Worm (Caenorhabditis elegans) whole organism, mixed stage, embryonic: ENCODE results near the gene R08C7.12.

Source experiments
- ces-1 ChIP-seq: fragments of 150-350 bp; optimal IDR thresholded peaks from 2 replicates; lab custom pipeline; 2014; ENCODE audit warnings: missing biosample characterization, missing genetic modification reagents, missing genetic modification characterization
- cnd-1 ChIP-seq: fragments of 200-800 bp; sonication (Bioruptor generic); optimal IDR thresholded peaks from 2 replicates; lab custom pipeline; 2018; ENCODE audit warnings: mild to moderate bottlenecking, missing genetic modification characterization, missing compliant biosample characterization
- elt-3 ChIP-seq: fragments of 150-350 bp; optimal IDR thresholded peaks from 2 replicates; lab custom pipeline; 2014; ENCODE audit warnings: missing biosample characterization, missing genetic modification characterization
- ham-2 ChIP-seq: fragments of 200-800 bp; sonication (Bioruptor generic); optimal IDR thresholded peaks from 2 replicates; lab custom pipeline; 2018; ENCODE audit warnings: mild to moderate bottlenecking, missing genetic modification characterization, missing compliant biosample characterization
- nhr-12 ChIP-seq: fragments of 150-350 bp; optimal IDR thresholded peaks from 2 replicates; lab custom pipeline; 2014; ENCODE audit warnings: missing biosample characterization, missing genetic modification characterization
- nhr-2 ChIP-seq: fragments of 150-350 bp; optimal IDR thresholded peaks from 2 replicates; lab custom pipeline; 2014; ENCODE audit warnings: missing biosample characterization, missing genetic modification characterization
- pha-4 ChIP-seq: fragments of 150-350 bp; optimal IDR thresholded peaks from 2 replicates; lab custom pipeline; 2018; ENCODE audit warnings: missing biosample characterization, missing genetic modification reagents, missing genetic modification characterization

ce11 chrIV:4437825-4438224 is 11.7 kb upstream of the R08C7.12 start:
- TF ChIP-seq ces-1 (GFP tag; lab: Kevin White, UChicago), result no peak
- TF ChIP-seq elt-3 (tag; lab: Kevin White, UChicago), result no peak
- no peak for TF ChIP-seq pha-4
- no peak for TF ChIP-seq cnd-1 (tag; lab: Kevin White, UChicago)
- no peak for TF ChIP-seq nhr-2 (tag; lab: Kevin White, UChicago)
- TF ChIP-seq ham-2 (GFP tag; lab: Kevin White, UChicago), result peak; percentile 56
- TF ChIP-seq nhr-12, result no peak
